Fruit fly (Drosophila melanogaster): ENCODE data around the gene Top2.

Top2 gene

dm6 chr2L:19452535-19453317 lies 564 bp downstream of the Top2 start (continued):
- no peak for TF ChIP-seq da (GFP tag; optimal IDR thresholded peaks at IDR 0.05)
- TF ChIP-seq Chrac-16 (GFP tag; optimal IDR thresholded peaks at IDR 0.05) = peak; percentile 10
- no peak for TF ChIP-seq CG12299 (tag; optimal IDR thresholded peaks at IDR 0.05)
- no peak for TF ChIP-seq CG1603 (tag; optimal IDR thresholded peaks at IDR 0.05)
- TF ChIP-seq fd3F (GFP tag; optimal IDR thresholded peaks at IDR 0.05) = no peak
- TF ChIP-seq CG4328 (GFP tag; optimal IDR thresholded peaks at IDR 0.05) = no peak
- TF ChIP-seq Lpt (GFP tag; optimal IDR thresholded peaks at IDR 0.05) = no peak
- no peak for TF ChIP-seq zf30C (GFP tag; optimal IDR thresholded peaks at IDR 0.05)
- no peak for TF ChIP-seq CG32767 (GFP tag; IDR thresholded peaks at IDR 0.05)
- no peak for TF ChIP-seq HLH4C (GFP tag; IDR thresholded peaks at IDR 0.05; ENCODE audit: partially characterized antibody)
- TF ChIP-seq tio (GFP tag; optimal IDR thresholded peaks at IDR 0.05) = no peak
- TF ChIP-seq Dek (tag; optimal IDR thresholded peaks at IDR 0.05) = no peak
- TF ChIP-seq TFAM (GFP tag; optimal IDR thresholded peaks at IDR 0.05) = no peak
- no peak for TF ChIP-seq CG12744 (GFP tag; optimal IDR thresholded peaks at IDR 0.05)
- TF ChIP-seq B-H2 (GFP tag; optimal IDR thresholded peaks at IDR 0.05) = no peak
- TF ChIP-seq mirr (GFP tag; optimal IDR thresholded peaks at IDR 0.05) = no peak
- TF ChIP-seq NC2β (GFP tag; optimal IDR thresholded peaks at IDR 0.05) = no peak
- TF ChIP-seq ab (GFP tag; optimal IDR thresholded peaks at IDR 0.05) = no peak
- TF ChIP-seq psq (GFP tag; optimal IDR thresholded peaks at IDR 0.05) = no peak
- TF ChIP-seq bigmax (GFP tag; optimal IDR thresholded peaks at IDR 0.05) = no peak
- no peak for TF ChIP-seq kay (GFP tag; optimal IDR thresholded peaks at IDR 0.05)
- no peak for TF ChIP-seq zfh1 (GFP tag; IDR thresholded peaks at IDR 0.05)
- TF ChIP-seq gfzf (GFP tag; optimal IDR thresholded peaks at IDR 0.05) = no peak
- TF ChIP-seq vnd (GFP tag; IDR thresholded peaks at IDR 0.05; ENCODE audit: partially characterized antibody) = no peak
- TF ChIP-seq CG15269 (tag; optimal IDR thresholded peaks at IDR 0.05) = peak; percentile 31
- TF ChIP-seq CG1233 (GFP tag; optimal IDR thresholded peaks at IDR 0.05) = no peak
- no peak for TF ChIP-seq Trl (optimal IDR thresholded peaks at IDR 0.05)
- TF ChIP-seq Trl (GFP tag; optimal IDR thresholded peaks at IDR 0.05) = peak; percentile 23
- TF ChIP-seq kni (GFP tag; optimal IDR thresholded peaks at IDR 0.05) = no peak
- peak; percentile 34 for TF ChIP-seq Hsf (GFP tag; optimal IDR thresholded peaks at IDR 0.05)
- TF ChIP-seq gsb (GFP tag; IDR thresholded peaks at IDR 0.05) = no peak
- no peak for TF ChIP-seq CG14710 (tag; optimal IDR thresholded peaks at IDR 0.05)
- TF ChIP-seq CG6854 (GFP tag; optimal IDR thresholded peaks at IDR 0.05) = no peak
- TF ChIP-seq unpg (GFP tag; optimal IDR thresholded peaks at IDR 0.05) = peak; percentile 23
- no peak for TF ChIP-seq CG10209 (GFP tag; optimal IDR thresholded peaks at IDR 0.05)
- no peak for TF ChIP-seq Optix (GFP tag; IDR thresholded peaks at IDR 0.05)
- TF ChIP-seq CG17359 (tag; optimal IDR thresholded peaks at IDR 0.05) = peak; percentile 41
- no peak for TF ChIP-seq aop (GFP tag; IDR thresholded peaks at IDR 0.05)
- peak; percentile 27 for TF ChIP-seq Six4 (GFP tag; optimal IDR thresholded peaks at IDR 0.05)
- peak; percentile 44 for TF ChIP-seq gem (tag; optimal IDR thresholded peaks at IDR 0.05)
- no peak for TF ChIP-seq wdn (GFP tag; IDR thresholded peaks at IDR 0.05)
- no peak for TF ChIP-seq Aef1 (GFP tag; IDR thresholded peaks at IDR 0.05)
- no peak for TF ChIP-seq CG8478 (optimal IDR thresholded peaks at IDR 0.05)
- TF ChIP-seq CG4617 (GFP tag; optimal IDR thresholded peaks at IDR 0.05; ENCODE audit: borderline replicate concordance) = no peak
- TF ChIP-seq CG12236 (GFP tag; optimal IDR thresholded peaks at IDR 0.05) = no peak
- peak; percentile 32 for TF ChIP-seq CG18599 (GFP tag; optimal IDR thresholded peaks at IDR 0.05)
- TF ChIP-seq Hmr (GFP tag; optimal IDR thresholded peaks at IDR 0.05) = no peak
- no peak for TF ChIP-seq Dref (GFP tag; IDR thresholded peaks at IDR 0.05)
- no peak for TF ChIP-seq abd-A (tag; optimal IDR thresholded peaks at IDR 0.05)
- TF ChIP-seq Rx (GFP tag; IDR thresholded peaks at IDR 0.05) = no peak; the same call in 1 of the 2 replicates
- no peak for TF ChIP-seq CG2199 (GFP tag; IDR thresholded peaks at IDR 0.05)

Measured in whole organism, embryonic.